Worm (Caenorhabditis elegans): Measurements from ENCODE around the gene clec-126.

DNA sequence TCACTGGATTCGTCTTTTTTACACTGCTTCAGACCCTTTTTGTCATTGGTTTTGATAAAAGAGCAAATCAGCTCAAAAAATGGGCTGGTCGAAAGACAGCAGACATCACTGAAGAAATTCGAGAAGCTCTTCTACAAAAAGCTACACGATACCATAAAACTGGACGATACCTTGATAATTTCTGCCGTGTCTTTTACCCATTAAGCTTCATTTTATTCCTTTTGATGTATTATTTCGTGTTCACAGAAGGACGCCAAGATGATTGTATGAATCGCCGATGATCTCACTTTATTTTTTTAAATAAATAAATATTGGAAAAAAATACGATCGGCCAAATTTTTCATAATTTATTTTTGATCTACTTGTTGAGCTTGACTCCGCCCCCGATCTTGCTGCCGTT, 47.8 kb downstream of the clec-126 start:
- TF ChIP-seq flh-1 (GFP tag; optimal IDR thresholded peaks at IDR 0.05) (no peak), blmp-1 (tag; optimal IDR thresholded peaks at IDR 0.05) (no peak), snpc-4 (tag; optimal IDR thresholded peaks at IDR 0.05) (no peak), unc-62 (GFP tag; optimal IDR thresholded peaks at IDR 0.05) (no peak), mab-5 (tag; optimal IDR thresholded peaks at IDR 0.05) (no peak), ham-2 (GFP tag; optimal IDR thresholded peaks at IDR 0.05) (no peak), nhr-28 (tag; optimal IDR thresholded peaks at IDR 0.05) (no peak), ces-1 (GFP tag; optimal IDR thresholded peaks at IDR 0.05) (no peak)

Data from whole organism, mixed stage, embryonic.